Worm (Caenorhabditis elegans) whole organism, young adult: Measurements from ENCODE around the gene ctr-9.
A peak's percentile ranks its signal among the peaks of the same experiment; 100 is the strongest.

ENCODE experiments used
- B0019.2 ChIP-seq: fragments of 200-800 bp; sonication (Bioruptor generic); conservative IDR thresholded peaks from 2 replicates; pipeline ENCODE4 v1.3.6; 2022; ENCODE audit warnings: missing genetic modification reagents, missing genetic modification characterization, missing compliant biosample characterization
- B0261.1 ChIP-seq: sonication (generic microtip); optimal IDR thresholded peaks from 2 replicates; lab custom pipeline; 2016; ENCODE audit warnings: mild to moderate bottlenecking, missing genetic modification characterization, moderate library complexity, missing compliant biosample characterization
- F55B11.4 ChIP-seq: sonication (generic microtip); optimal IDR thresholded peaks from 2 replicates; lab custom pipeline; 2016; ENCODE audit warnings: missing compliant biosample characterization, missing genetic modification characterization, borderline replicate concordance; ENCODE audit not compliant: insufficient read depth
- F57C9.4 ChIP-seq: sonication (generic microtip); optimal IDR thresholded peaks from 2 replicates; lab custom pipeline; 2017; ENCODE audit warnings: mild to moderate bottlenecking, missing genetic modification characterization, missing compliant biosample characterization
- K12H6.12 ChIP-seq: fragments of 200-800 bp; sonication (Bioruptor generic); optimal IDR thresholded peaks from 2 replicates; lab custom pipeline; 2018; ENCODE audit warnings: mild to moderate bottlenecking, missing genetic modification characterization, missing compliant biosample characterization
- T26A5.8 ChIP-seq: sonication (generic microtip); optimal IDR thresholded peaks from 2 replicates; lab custom pipeline; 2016; ENCODE audit warnings: missing genetic modification characterization, missing compliant biosample characterization
- Y53G8AR.9 ChIP-seq: fragments of 200-800 bp; sonication (Bioruptor generic); conservative IDR thresholded peaks from 2 replicates; pipeline ENCODE4 v1.3.6; 2022; ENCODE audit warnings: missing genetic modification reagents, missing genetic modification characterization, missing compliant biosample characterization
- Y67H2A.10 ChIP-seq: fragments of 200-800 bp; sonication (Bioruptor generic); conservative IDR thresholded peaks from 2 replicates; pipeline ENCODE4 v1.3.6; 2022; ENCODE audit warnings: missing genetic modification reagents, missing genetic modification characterization, missing compliant biosample characterization
- Y79H2A.3 ChIP-seq: fragments of 200-800 bp; sonication (Bioruptor generic); conservative IDR thresholded peaks from 2 replicates; pipeline ENCODE4 v1.3.6; 2022; ENCODE audit warnings: missing genetic modification reagents, missing genetic modification characterization, missing compliant biosample characterization
- ZK185.1 ChIP-seq: sonication (generic microtip); optimal IDR thresholded peaks from 2 replicates; lab custom pipeline; 2016; ENCODE audit warnings: mild to moderate bottlenecking, missing genetic modification characterization, missing compliant biosample characterization; ENCODE audit not compliant: poor library complexity, severe bottlenecking
- aptf-2 ChIP-seq: fragments of 200-800 bp; sonication (Bioruptor generic); conservative IDR thresholded peaks from 2 replicates; pipeline ENCODE4 v1.3.6; 2022; ENCODE audit warnings: missing genetic modification reagents, missing genetic modification characterization, missing compliant biosample characterization
- aptf-3 ChIP-seq: fragments of 200-800 bp; sonication (Bioruptor generic); IDR thresholded peaks from 2 replicates; pipeline ENCODE4 v1.3.6; 2022; ENCODE audit warnings: missing genetic modification characterization, missing compliant biosample characterization
- attf-6 ChIP-seq: fragments of 200-800 bp; sonication (Bioruptor generic); IDR thresholded peaks from 2 replicates; pipeline ENCODE4 v1.3.6; 2022; ENCODE audit warnings: missing genetic modification reagents, missing genetic modification characterization, missing compliant biosample characterization
- cebp-1 ChIP-seq, 2 experiments: fragments of 200-800 bp in 1 of 2; sonication (Bioruptor generic) in 1 of 2; sonication (generic microtip) in 1 of 2; IDR thresholded peaks in 1 of 2; optimal IDR thresholded peaks in 1 of 2; 2 replicates each; pipeline versions ENCODE4 v1.3.6 to Lab custom; 2017 to 2022; ENCODE audit warnings: missing compliant biosample characterization in 2 of 2, missing genetic modification characterization in 2 of 2, mild to moderate bottlenecking in 1 of 2, missing genetic modification reagents in 1 of 2, moderate library complexity in 1 of 2
- cebp-2 ChIP-seq: fragments of 200-800 bp; sonication (Bioruptor generic); IDR thresholded peaks from 2 replicates; pipeline ENCODE4 v1.3.6; 2022; ENCODE audit warnings: missing genetic modification characterization, missing compliant biosample characterization
- ceh-100 ChIP-seq: fragments of 200-800 bp; sonication (Bioruptor generic); IDR thresholded peaks from 2 replicates; pipeline ENCODE4 v1.3.6; 2022; ENCODE audit warnings: missing genetic modification reagents, missing genetic modification characterization, missing compliant biosample characterization
- ceh-40 ChIP-seq: fragments of 200-800 bp; sonication (Bioruptor generic); IDR thresholded peaks from 2 replicates; pipeline ENCODE4 v1.3.6; 2022; ENCODE audit warnings: missing genetic modification characterization, missing compliant biosample characterization
- dpl-1 ChIP-seq: fragments of 150-350 bp; optimal IDR thresholded peaks from 2 replicates; lab custom pipeline; 2014; ENCODE audit warnings: missing biosample characterization, missing genetic modification reagents, missing genetic modification characterization
- efl-1 ChIP-seq: fragments of 150-350 bp; optimal IDR thresholded peaks from 2 replicates; lab custom pipeline; 2014; ENCODE audit warnings: missing biosample characterization, missing genetic modification reagents, missing genetic modification characterization
- egl-18 ChIP-seq: fragments of 200-800 bp; sonication (Bioruptor generic); IDR thresholded peaks from 2 replicates; pipeline ENCODE4 v1.3.6; 2022; ENCODE audit warnings: missing genetic modification reagents, missing genetic modification characterization, missing compliant biosample characterization
- fkh-3 ChIP-seq: sonication (generic microtip); optimal IDR thresholded peaks from 2 replicates; lab custom pipeline; 2016; ENCODE audit warnings: mild to moderate bottlenecking, missing genetic modification characterization, missing compliant biosample characterization
- hlh-12 ChIP-seq: sonication (generic microtip); optimal IDR thresholded peaks from 2 replicates; lab custom pipeline; 2016; ENCODE audit warnings: missing genetic modification characterization, missing compliant biosample characterization
- hlh-26 ChIP-seq: fragments of 200-800 bp; sonication (Bioruptor generic); conservative IDR thresholded peaks from 2 replicates; pipeline ENCODE4 v1.3.6; 2022; ENCODE audit warnings: missing genetic modification reagents, missing genetic modification characterization, missing compliant biosample characterization
- lin-35 ChIP-seq, 3 experiments: fragments of 150-350 bp in 2 of 3; sonication (generic microtip) in 1 of 3; optimal IDR thresholded peaks; 2 replicates each; lab custom pipeline; 2014 to 2018; ENCODE audit warnings: missing biosample characterization in 3 of 3, missing genetic modification characterization in 3 of 3, missing genetic modification reagents in 3 of 3
- lsy-27 ChIP-seq: sonication (generic microtip); optimal IDR thresholded peaks from 2 replicates; lab custom pipeline; 2017; ENCODE audit warnings: missing genetic modification characterization, mild to moderate bottlenecking, missing compliant biosample characterization, antibody characterized with exemption, missing genotype, borderline replicate concordance; ENCODE audit not compliant: insufficient read depth
- madf-10 ChIP-seq: sonication (generic microtip); optimal IDR thresholded peaks from 2 replicates; lab custom pipeline; 2016; ENCODE audit warnings: mild to moderate bottlenecking, missing genetic modification characterization, missing compliant biosample characterization
- mes-4 ChIP-seq: sonication (generic microtip); optimal IDR thresholded peaks from 2 replicates; lab custom pipeline; 2016; ENCODE audit warnings: missing genotype, missing genetic modification characterization, missing compliant biosample characterization
- nfya-1 ChIP-seq: sonication (generic microtip); optimal IDR thresholded peaks from 2 replicates; lab custom pipeline; 2017; ENCODE audit warnings: antibody characterized with exemption, missing compliant biosample characterization, missing genetic modification characterization, borderline replicate concordance; ENCODE audit not compliant: insufficient read depth
- nfya-2 ChIP-seq: fragments of 200-800 bp; sonication (Bioruptor generic); IDR thresholded peaks from 2 replicates; pipeline ENCODE4 v1.3.6; 2022; ENCODE audit warnings: missing genetic modification reagents, missing genetic modification characterization, missing compliant biosample characterization
- repo-1 ChIP-seq: sonication (generic microtip); optimal IDR thresholded peaks from 2 replicates; lab custom pipeline; 2017; ENCODE audit warnings: mild to moderate bottlenecking, missing genetic modification characterization, missing compliant biosample characterization
- snpc-4 ChIP-seq, 5 experiments: fragments of 150-350 bp in 1 of 5; sonication (generic microtip) in 4 of 5; optimal IDR thresholded peaks; 2 replicates each; lab custom pipeline; 2014 to 2018; ENCODE audit warnings: missing genetic modification characterization in 5 of 5, missing biosample characterization in 3 of 5, antibody characterized with exemption in 2 of 5, mild to moderate bottlenecking in 2 of 5, missing compliant biosample characterization in 2 of 5, missing genotype in 2 of 5, moderate library complexity in 2 of 5, missing genetic modification reagents in 1 of 5
- sptf-2 ChIP-seq: fragments of 200-800 bp; sonication (Bioruptor generic); optimal IDR thresholded peaks from 2 replicates; lab custom pipeline; 2018; ENCODE audit warnings: mild to moderate bottlenecking, missing genetic modification characterization, missing compliant biosample characterization
- xnd-1 ChIP-seq: sonication (generic microtip); optimal IDR thresholded peaks from 2 replicates; lab custom pipeline; 2016; ENCODE audit warnings: missing genotype, missing genetic modification reagents, missing genetic modification characterization, missing compliant biosample characterization
- zfh-2 ChIP-seq: fragments of 200-800 bp; sonication (Bioruptor generic); conservative IDR thresholded peaks from 2 replicates; pipeline ENCODE4 v1.3.6; 2022; ENCODE audit warnings: missing genetic modification reagents, missing genetic modification characterization, missing compliant biosample characterization
- zim-3 ChIP-seq: sonication (generic microtip); optimal IDR thresholded peaks from 2 replicates; lab custom pipeline; 2017; ENCODE audit warnings: mild to moderate bottlenecking, missing genetic modification characterization, moderate library complexity, missing compliant biosample characterization
- ztf-3 ChIP-seq: fragments of 200-800 bp; sonication (Bioruptor generic); optimal IDR thresholded peaks from 2 replicates; lab custom pipeline; 2018; ENCODE audit warnings: mild to moderate bottlenecking, missing genetic modification characterization, missing compliant biosample characterization

The ctr-9 gene

DNA sequence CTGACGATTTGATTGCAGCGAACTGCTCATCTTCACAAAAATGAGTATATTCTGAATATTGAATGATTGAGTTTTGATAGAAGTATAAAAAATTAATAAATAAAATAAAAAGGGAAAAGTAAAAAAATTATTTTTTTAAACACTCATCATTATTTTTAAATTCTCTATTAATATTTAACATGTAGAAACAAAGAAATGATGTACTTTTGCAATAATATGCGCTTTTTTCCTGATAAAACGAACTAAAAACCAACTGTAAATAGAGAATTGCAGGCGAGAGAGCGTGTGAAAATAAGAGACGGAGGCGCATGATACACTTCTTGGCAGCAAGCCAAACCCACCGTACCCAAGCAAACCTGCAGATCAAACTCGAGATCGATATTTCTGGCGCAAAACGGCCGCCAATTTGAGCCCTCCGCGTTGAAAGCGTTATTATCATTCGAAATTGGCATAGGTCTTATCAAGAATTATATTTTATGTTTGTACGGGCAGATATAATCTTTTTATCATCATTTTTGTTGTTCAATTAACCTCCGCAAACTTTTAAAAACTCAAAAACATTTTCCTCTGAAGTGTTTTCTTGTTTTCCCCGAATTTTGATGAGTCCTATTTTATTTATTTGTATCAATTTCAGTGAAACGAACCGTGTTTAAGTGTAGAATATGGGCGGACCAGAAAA is 35.1 kb upstream of the ctr-9 start, which contains the start of the genes rheb-1 and spk-1 (continued):
- TF ChIP-seq egl-18 (no peak), madf-10 (tag; lab: Kevin White, UChicago) (peak; percentile 84), F57C9.4 (tag; lab: Kevin White, UChicago) (no peak), hlh-12 (tag; lab: Kevin White, UChicago) (no peak), sptf-2 (GFP tag; lab: Kevin White, UChicago) (no peak), cebp-2 (GFP tag; lab: Robert Waterston, UW) (no peak), hlh-26 (GFP tag; lab: Robert Waterston, UW) (no peak), ZK185.1 (tag; lab: Kevin White, UChicago) (peak; percentile 84), ztf-3 (GFP tag; lab: Kevin White, UChicago) (no peak), fkh-3 (tag; lab: Kevin White, UChicago) (no peak), lsy-27 (peak; percentile 1), efl-1 (GFP tag; lab: Kevin White, UChicago) (peak; percentile 80), snpc-4 (GFP tag; optimal IDR thresholded peaks at IDR 0.05; lab: Kevin White, UChicago) (peak; percentile 27), snpc-4 (tag; optimal IDR thresholded peaks at IDR 0.05; lab: Kevin White, UChicago) (peak; percentile 66 to 75 (median 72)), B0261.1 (tag; lab: Kevin White, UChicago) (peak; percentile 7), F55B11.4 (tag; lab: Kevin White, UChicago) (no peak), Y67H2A.10 (GFP tag; lab: Robert Waterston, UW) (peak; percentile 87), aptf-3 (GFP tag; lab: Robert Waterston, UW) (no peak), dpl-1 (GFP tag; lab: Kevin White, UChicago) (peak; percentile 51), ceh-100 (peak; percentile 54; the same call in 1 of the 2 replicates), Y79H2A.3 (GFP tag; lab: Robert Waterston, UW) (0 out of 2 replicates have a peak, but pooled peaks have one; percentile 33), Y53G8AR.9 (GFP tag; lab: Robert Waterston, UW) (peak; percentile 59; the same call in 1 of the 2 replicates), lin-35 (GFP tag; optimal IDR thresholded peaks at IDR 0.05; lab: Kevin White, UChicago) (peak in 1 of 3 experiments; percentile 58), nfya-2 (GFP tag; lab: Robert Waterston, UW) (no peak), mes-4 (tag; lab: Kevin White, UChicago) (no peak), ceh-40 (GFP tag; lab: Robert Waterston, UW) (no peak), B0019.2 (0 out of 2 replicates have a peak, but pooled peaks have one; percentile 51), T26A5.8 (tag; lab: Kevin White, UChicago) (no peak), repo-1 (tag; lab: Kevin White, UChicago) (peak; percentile 35), K12H6.12 (tag; lab: Kevin White, UChicago) (peak; percentile 76), attf-6 (GFP tag; lab: Robert Waterston, UW) (peak; percentile 22; the same call in 1 of the 2 replicates), xnd-1 (tag; lab: Kevin White, UChicago) (peak; percentile 24), nfya-1 (tag; lab: Kevin White, UChicago) (no peak)

ce11 chrIII:9457192-9458103 is 33.7 kb upstream of the ctr-9 start:
- TF ChIP-seq aptf-2 (GFP tag; lab: Robert Waterston, UW) = no peak
- no peak for TF ChIP-seq xnd-1 (tag; lab: Kevin White, UChicago)
- no peak for TF ChIP-seq ZK185.1 (tag; lab: Kevin White, UChicago)
- TF ChIP-seq cebp-1 (GFP tag; IDR thresholded peaks at IDR 0.05; lab: Robert Waterston, UW) = no peak
- TF ChIP-seq cebp-1 (tag; optimal IDR thresholded peaks at IDR 0.05; lab: Kevin White, UChicago) = peak; percentile 27
- no peak for TF ChIP-seq zim-3 (tag; lab: Kevin White, UChicago)
- peak; percentile 88 for TF ChIP-seq zfh-2 (GFP tag; lab: Robert Waterston, UW)
